Worm (Caenorhabditis elegans) whole organism, young adult: ENCODE data around the gene drap-1.

Experiments
- dpl-1 ChIP-seq: fragments of 150-350 bp; optimal IDR thresholded peaks from 2 replicates; lab custom pipeline; 2014; ENCODE audit warnings: missing biosample characterization, missing genetic modification reagents, missing genetic modification characterization
- unc-62 ChIP-seq: fragments of 150-350 bp; optimal IDR thresholded peaks from 2 replicates; lab custom pipeline; 2014; ENCODE audit warnings: missing biosample characterization, missing genetic modification reagents, missing genetic modification characterization
- ztf-3 ChIP-seq: fragments of 200-800 bp; sonication (Bioruptor generic); optimal IDR thresholded peaks from 2 replicates; lab custom pipeline; 2018; ENCODE audit warnings: mild to moderate bottlenecking, missing genetic modification characterization, missing compliant biosample characterization

ce11 chrV:9692109-9692581 is 37.8 kb upstream of the drap-1 start, which contains the start of gene ztf-9:
- TF ChIP-seq unc-62 (no peak), dpl-1 (GFP tag; lab: Kevin White, UChicago) (no peak), ztf-3 (GFP tag; lab: Kevin White, UChicago) (no peak)
